Worm (Caenorhabditis elegans) whole organism, early embryonic: ENCODE results near the gene irld-67.

ENCODE experiments used
- ama-1 ChIP-seq: fragments of 150-350 bp; optimal IDR thresholded peaks from 2 replicates; lab custom pipeline; 2014
- ceh-13 ChIP-seq: fragments of 200-800 bp; sonication (Bioruptor generic); optimal IDR thresholded peaks from 2 replicates; lab custom pipeline; 2018; ENCODE audit warnings: mild to moderate bottlenecking, missing genetic modification characterization, missing compliant biosample characterization
- flt-1 ChIP-seq: fragments of 200-800 bp; sonication (Bioruptor generic); IDR thresholded peaks from 2 replicates; pipeline ENCODE4 v1.3.6; 2022; ENCODE audit warnings: missing genetic modification characterization, missing compliant biosample characterization
- hmbx-1 ChIP-seq: sonication (generic microtip); optimal IDR thresholded peaks from 2 replicates; lab custom pipeline; 2016; ENCODE audit warnings: mild to moderate bottlenecking, missing genetic modification characterization, missing compliant biosample characterization
- sea-1 ChIP-seq: fragments of 200-800 bp; sonication (Bioruptor generic); conservative IDR thresholded peaks from 2 replicates; pipeline ENCODE4 v1.3.6; 2022; ENCODE audit warnings: missing genetic modification characterization, missing compliant biosample characterization
- tbx-11 ChIP-seq: fragments of 200-800 bp; sonication (Bioruptor generic); IDR thresholded peaks from 2 replicates; pipeline ENCODE4 v1.3.6; 2022; ENCODE audit warnings: missing genetic modification characterization, missing compliant biosample characterization

DNA sequence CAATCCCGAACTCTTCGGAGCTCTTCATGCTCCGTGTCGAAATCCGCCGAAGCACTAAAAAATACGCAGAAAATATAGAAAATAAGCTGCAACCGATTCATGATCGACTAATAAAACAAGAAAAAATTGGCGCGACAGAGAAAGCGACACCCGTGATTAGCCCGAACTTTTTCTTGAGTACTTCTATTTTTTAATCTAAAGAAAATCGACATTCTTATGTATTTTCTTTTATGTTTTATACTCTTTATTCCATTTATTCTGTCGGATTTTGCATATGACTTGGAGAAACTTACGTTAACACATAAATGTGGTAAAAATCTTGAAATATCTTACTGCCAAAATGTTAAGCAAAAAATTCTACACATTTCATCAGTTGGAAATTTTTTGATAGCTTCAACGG, 9.7 kb upstream of the irld-67 start, which contains the start of the genes irld-50 and irld-49:
- TF ChIP-seq sea-1 (GFP tag; lab: Robert Waterston, UW) (no peak), hmbx-1 (no peak), tbx-11 (GFP tag; lab: Robert Waterston, UW) (no peak), ama-1 (lab: Kevin White, UChicago) (no peak), flt-1 (GFP tag; lab: Robert Waterston, UW) (no peak), ceh-13 (GFP tag; lab: Kevin White, UChicago) (no peak)
